Fruit fly (Drosophila melanogaster) whole organism, embryonic: ENCODE data around the gene CG13028.

Source experiments
- Atf-2 ChIP-seq: fragments of 200-800 bp; sonication (Bioruptor generic); optimal IDR thresholded peaks from 2 replicates; lab custom pipeline; 2016; ENCODE audit warnings: missing biosample characterization, missing genetic modification characterization
- Bteb2 ChIP-seq: fragments of 200-800 bp; sonication (Bioruptor generic); optimal IDR thresholded peaks from 2 replicates; lab custom pipeline; 2016; ENCODE audit warnings: missing biosample characterization, missing genetic modification characterization
- CG1024 ChIP-seq: fragments of 200-800 bp; sonication (Bioruptor generic); IDR thresholded peaks from 2 replicates; pipeline ENCODE4 v1.3.6; 2022; ENCODE audit warnings: missing biosample characterization, missing genetic modification characterization
- CG10543 ChIP-seq: fragments of 200-800 bp; sonication (Bioruptor generic); optimal IDR thresholded peaks from 3 replicates; lab custom pipeline; 2017; ENCODE audit warnings: missing biosample characterization, mild to moderate bottlenecking, missing genetic modification characterization, moderate library complexity
- CG11504 ChIP-seq: fragments of 200-800 bp; sonication (Bioruptor generic); optimal IDR thresholded peaks from 3 replicates; lab custom pipeline; 2019; ENCODE audit warnings: missing biosample characterization, mild to moderate bottlenecking, missing genetic modification characterization, moderate library complexity
- CG11696 ChIP-seq: fragments of 200-800 bp; sonication (Bioruptor generic); IDR thresholded peaks from 2 replicates; pipeline ENCODE4 v1.3.6; 2022; ENCODE audit warnings: missing biosample characterization, missing genetic modification characterization
- CG12659 ChIP-seq: fragments of 200-800 bp; sonication (Bioruptor generic); optimal IDR thresholded peaks from 3 replicates; lab custom pipeline; 2017; ENCODE audit warnings: mild to moderate bottlenecking, missing biosample characterization, missing genetic modification reagents, missing genetic modification characterization
- CG13424 ChIP-seq: fragments of 200-800 bp; sonication (Bioruptor generic); optimal IDR thresholded peaks from 2 replicates; lab custom pipeline; 2019; ENCODE audit warnings: missing biosample characterization, mild to moderate bottlenecking, missing genetic modification characterization, moderate library complexity
- CG13894 ChIP-seq: fragments of 200-800 bp; sonication (Bioruptor generic); optimal IDR thresholded peaks from 3 replicates; lab custom pipeline; 2018; ENCODE audit warnings: missing biosample characterization, mild to moderate bottlenecking, missing genetic modification characterization, moderate library complexity
- CG16863 ChIP-seq: fragments of 200-800 bp; sonication (Bioruptor generic); optimal IDR thresholded peaks from 3 replicates; lab custom pipeline; 2016; ENCODE audit warnings: missing biosample characterization, missing genetic modification characterization
- CG17361 ChIP-seq: fragments of 200-800 bp; sonication (Bioruptor generic); IDR thresholded peaks from 3 replicates; pipeline ENCODE4 v1.3.6; 2022; ENCODE audit warnings: missing biosample characterization, missing genetic modification characterization
- CG1792 ChIP-seq: fragments of 200-800 bp; sonication (Bioruptor generic); optimal IDR thresholded peaks from 2 replicates; lab custom pipeline; 2016; ENCODE audit warnings: missing biosample characterization, missing genetic modification characterization
- CG18262 ChIP-seq: fragments of 200-800 bp; optimal IDR thresholded peaks from 3 replicates; lab custom pipeline; 2019; ENCODE audit warnings: missing biosample characterization, mild to moderate bottlenecking, missing genetic modification characterization, moderate library complexity
- CG31388 ChIP-seq: fragments of 200-800 bp; sonication (Bioruptor generic); optimal IDR thresholded peaks from 2 replicates; lab custom pipeline; 2016; ENCODE audit warnings: missing biosample characterization, missing genetic modification characterization
- CG34376 ChIP-seq: fragments of 200-800 bp; sonication (Bioruptor generic); optimal IDR thresholded peaks from 2 replicates; lab custom pipeline; 2018; ENCODE audit warnings: missing biosample characterization, mild to moderate bottlenecking, missing genetic modification characterization
- CG6254 ChIP-seq: fragments of 200-800 bp; sonication (Bioruptor generic); optimal IDR thresholded peaks from 3 replicates; lab custom pipeline; 2017; ENCODE audit warnings: mild to moderate bottlenecking, missing biosample characterization, missing genetic modification reagents, missing genetic modification characterization
- CG8089 ChIP-seq: fragments of 200-800 bp; sonication (Bioruptor generic); optimal IDR thresholded peaks from 3 replicates; lab custom pipeline; 2016; ENCODE audit warnings: missing biosample characterization, missing genetic modification characterization
- CG8290 ChIP-seq, 3 experiments: fragments of 200-800 bp; sonication (Bioruptor generic); optimal IDR thresholded peaks; 2 replicates each; lab custom pipeline; 2016 to 2019; ENCODE audit warnings: missing biosample characterization in 3 of 3, missing genetic modification characterization in 3 of 3, mild to moderate bottlenecking in 2 of 3, moderate library complexity in 1 of 3
- CG9609 ChIP-seq: fragments of 200-800 bp; sonication (Bioruptor generic); optimal IDR thresholded peaks from 3 replicates; lab custom pipeline; 2016; ENCODE audit warnings: missing biosample characterization, missing genetic modification characterization
- Camta ChIP-seq: fragments of 200-800 bp; sonication (Bioruptor generic); optimal IDR thresholded peaks from 2 replicates; lab custom pipeline; 2016; ENCODE audit warnings: missing biosample characterization, missing genetic modification characterization
- Dek ChIP-seq: fragments of 200-800 bp; sonication (Bioruptor generic); optimal IDR thresholded peaks from 3 replicates; lab custom pipeline; 2019; ENCODE audit warnings: missing biosample characterization, mild to moderate bottlenecking, missing genetic modification characterization, moderate library complexity
- ERR ChIP-seq: fragments of 200-800 bp; sonication (Bioruptor generic); optimal IDR thresholded peaks from 2 replicates; lab custom pipeline; 2016; ENCODE audit warnings: missing biosample characterization, missing genetic modification characterization
- Gug ChIP-seq: fragments of 200-800 bp; sonication (Bioruptor generic); IDR thresholded peaks from 4 replicates; pipeline ENCODE4 v1.3.6; 2022; ENCODE audit warnings: missing biosample characterization, missing genetic modification characterization
- HLH4C ChIP-seq: fragments of 200-800 bp; sonication (Bioruptor generic); IDR thresholded peaks from 3 replicates; pipeline ENCODE4 v1.3.6; 2022; ENCODE audit warnings: missing biosample characterization, missing genetic modification characterization; ENCODE audit not compliant: partially characterized antibody
- HLH54F ChIP-seq: fragments of 200-800 bp; sonication (Bioruptor generic); optimal IDR thresholded peaks from 3 replicates; lab custom pipeline; 2016; ENCODE audit warnings: missing biosample characterization, missing genetic modification characterization
- Hmr ChIP-seq: fragments of 200-800 bp; sonication (Bioruptor generic); optimal IDR thresholded peaks from 3 replicates; lab custom pipeline; 2017; ENCODE audit warnings: mild to moderate bottlenecking, missing biosample characterization, missing genetic modification reagents, missing genetic modification characterization
- MBD-R2 ChIP-seq: fragments of 200-800 bp; sonication (Bioruptor generic); IDR thresholded peaks from 2 replicates; pipeline ENCODE4 v1.3.6; 2022; ENCODE audit warnings: missing biosample characterization, missing genetic modification characterization
- Mes4 ChIP-seq: fragments of 200-800 bp; sonication (Bioruptor generic); optimal IDR thresholded peaks from 2 replicates; lab custom pipeline; 2016; ENCODE audit warnings: missing biosample characterization, missing genetic modification characterization
- NFAT ChIP-seq: fragments of 200-800 bp; sonication (Bioruptor generic); IDR thresholded peaks from 2 replicates; pipeline ENCODE4 v1.3.6; 2022; ENCODE audit warnings: missing biosample characterization, missing genetic modification characterization
- Poxn ChIP-seq: fragments of 200-800 bp; sonication (Bioruptor generic); IDR thresholded peaks from 2 replicates; pipeline ENCODE4 v1.3.6; 2022; ENCODE audit warnings: missing biosample characterization, missing genetic modification characterization
- Tbp ChIP-seq: fragments of >200 bp; optimal IDR thresholded peaks from 2 replicates; lab custom pipeline; 2018; ENCODE audit warnings: missing biosample characterization, missing genetic modification characterization
- Xrp1 ChIP-seq: fragments of 200-800 bp; sonication (Bioruptor generic); IDR thresholded peaks from 2 replicates; pipeline ENCODE4 v1.3.6; 2022; ENCODE audit warnings: missing biosample characterization, missing genetic modification characterization
- ato ChIP-seq: fragments of 200-800 bp; sonication (Bioruptor generic); IDR thresholded peaks from 2 replicates; pipeline ENCODE4 v1.3.6; 2022; ENCODE audit warnings: missing biosample characterization, missing genetic modification characterization; ENCODE audit not compliant: partially characterized antibody
- cato ChIP-seq: fragments of 200-800 bp; sonication (Bioruptor generic); optimal IDR thresholded peaks from 2 replicates; lab custom pipeline; 2016; ENCODE audit warnings: missing biosample characterization, missing genetic modification characterization, borderline replicate concordance
- cg ChIP-seq: fragments of 200-800 bp; sonication (Bioruptor generic); optimal IDR thresholded peaks from 3 replicates; lab custom pipeline; 2019; ENCODE audit warnings: missing biosample characterization, mild to moderate bottlenecking, missing genetic modification characterization, moderate library complexity
- chm ChIP-seq: fragments of 200-800 bp; sonication (Bioruptor generic); IDR thresholded peaks from 2 replicates; pipeline ENCODE4 v1.3.6; 2022; ENCODE audit warnings: missing biosample characterization, missing genetic modification characterization
- chn ChIP-seq: fragments of 200-800 bp; sonication (Bioruptor generic); optimal IDR thresholded peaks from 2 replicates; lab custom pipeline; 2016; ENCODE audit warnings: missing biosample characterization, missing genetic modification characterization
- cwo ChIP-seq: fragments of 200-800 bp; sonication (Bioruptor generic); optimal IDR thresholded peaks from 3 replicates; lab custom pipeline; 2017; ENCODE audit warnings: missing biosample characterization, missing genetic modification characterization, mild to moderate bottlenecking, moderate library complexity, missing genetic modification reagents
- dmrt99B ChIP-seq: fragments of 200-800 bp; sonication (Bioruptor generic); optimal IDR thresholded peaks from 2 replicates; lab custom pipeline; 2018; ENCODE audit warnings: missing biosample characterization, mild to moderate bottlenecking, missing genetic modification characterization, moderate library complexity
- dpn ChIP-seq, 2 experiments: fragments of 200-800 bp; sonication (Bioruptor generic); optimal IDR thresholded peaks; 3 replicates each; lab custom pipeline; 2016; ENCODE audit warnings: missing biosample characterization in 2 of 2, missing genetic modification characterization in 2 of 2
- esg ChIP-seq: fragments of 200-800 bp; sonication (Bioruptor generic); conservative IDR thresholded peaks from 2 replicates; pipeline ENCODE4 v1.3.6; 2022; ENCODE audit warnings: missing biosample characterization, missing genetic modification characterization
- fd64A ChIP-seq: fragments of 200-800 bp; sonication (Bioruptor generic); optimal IDR thresholded peaks from 3 replicates; lab custom pipeline; 2018; ENCODE audit warnings: missing biosample characterization, mild to moderate bottlenecking, missing genetic modification characterization
- gcm2 ChIP-seq: fragments of 200-800 bp; sonication (Bioruptor generic); optimal IDR thresholded peaks from 2 replicates; lab custom pipeline; 2016; ENCODE audit warnings: missing biosample characterization, missing genetic modification characterization
- grn ChIP-seq: fragments of 200-800 bp; sonication (Bioruptor generic); optimal IDR thresholded peaks from 3 replicates; lab custom pipeline; 2017; ENCODE audit warnings: missing biosample characterization, missing genetic modification characterization
- hb ChIP-seq: fragments of 200-800 bp; sonication (Bioruptor generic); IDR thresholded peaks from 3 replicates; pipeline ENCODE4 v1.3.6; 2022; ENCODE audit warnings: missing biosample characterization, missing genetic modification characterization; ENCODE audit not compliant: partially characterized antibody
- ken ChIP-seq: fragments of 200-800 bp; sonication (Bioruptor generic); IDR thresholded peaks from 3 replicates; pipeline ENCODE4 v1.3.6; 2022; ENCODE audit warnings: missing biosample characterization, missing genetic modification characterization
- pfk ChIP-seq: fragments of 200-800 bp; sonication (Bioruptor generic); optimal IDR thresholded peaks from 2 replicates; lab custom pipeline; 2018; ENCODE audit warnings: missing biosample characterization, mild to moderate bottlenecking, missing genetic modification characterization, moderate library complexity
- ranshi ChIP-seq: fragments of 200-800 bp; sonication (Bioruptor generic); IDR thresholded peaks from 2 replicates; pipeline ENCODE4 v1.3.6; 2022; ENCODE audit warnings: missing biosample characterization, missing genetic modification characterization
- sd ChIP-seq: fragments of 200-800 bp; sonication (Bioruptor generic); optimal IDR thresholded peaks from 3 replicates; lab custom pipeline; 2018; ENCODE audit warnings: missing biosample characterization, mild to moderate bottlenecking, missing genetic modification characterization, moderate library complexity
- sob ChIP-seq: fragments of 200-800 bp; sonication (Bioruptor generic); IDR thresholded peaks from 2 replicates; pipeline ENCODE4 v1.3.6; 2022; ENCODE audit warnings: missing biosample characterization, missing genetic modification characterization
- trh ChIP-seq: fragments of 200-800 bp; sonication (Bioruptor generic); optimal IDR thresholded peaks from 2 replicates; lab custom pipeline; 2016; ENCODE audit warnings: missing biosample characterization, missing genetic modification characterization
- vvl ChIP-seq: fragments of 200-800 bp; sonication (Bioruptor generic); IDR thresholded peaks from 2 replicates; pipeline ENCODE4 v1.3.6; 2022; ENCODE audit warnings: missing biosample characterization, missing genetic modification characterization

CG13028 gene

DNA sequence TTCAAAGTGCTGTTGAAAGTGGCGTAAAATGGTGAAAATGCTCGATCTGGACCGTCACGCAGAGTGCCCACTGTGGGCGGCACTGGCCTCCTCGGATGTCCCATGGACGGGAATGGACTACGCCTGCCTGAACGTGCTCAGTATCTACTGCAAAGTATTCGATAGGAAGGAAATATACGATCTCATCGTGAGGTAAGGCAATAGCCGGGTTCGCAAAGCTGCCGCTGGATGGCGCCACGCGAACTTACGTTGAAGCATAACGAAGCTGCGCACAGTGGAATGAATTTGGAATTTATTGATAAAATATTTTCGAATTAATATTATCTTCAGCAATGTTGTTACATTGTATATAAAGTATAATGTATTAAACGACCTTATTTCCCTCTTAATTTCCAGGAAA lies 26.6 kb upstream of the CG13028 start (continued):
- TF ChIP-seq CG8290 (GFP tag; optimal IDR thresholded peaks at IDR 0.05; lab: Kevin White, UChicago) (no peak), CG8290 (tag; optimal IDR thresholded peaks at IDR 0.05; lab: Kevin White, UChicago) (no peak), pfk (no peak), cwo (GFP tag; lab: Kevin White, UChicago) (no peak), dpn (GFP tag; optimal IDR thresholded peaks at IDR 0.05; lab: Kevin White, UChicago) (no peak), vvl (peak; percentile 31; the same call in 1 of the 2 replicates), CG13424 (tag; lab: Kevin White, UChicago) (no peak), Hmr (GFP tag; lab: Kevin White, UChicago) (peak; percentile 22), CG11696 (no peak), hb (GFP tag; lab: Robert Waterston, UW) (no peak), CG9609 (no peak), CG11504 (tag; lab: Kevin White, UChicago) (no peak), CG18262 (no peak), ato (GFP tag; lab: Robert Waterston, UW) (no peak), trh (GFP tag; lab: Kevin White, UChicago) (no peak), CG31388 (GFP tag; lab: Kevin White, UChicago) (no peak), sd (tag; lab: Kevin White, UChicago) (no peak), ranshi (GFP tag; lab: Robert Waterston, UW) (no peak), CG16863 (GFP tag; lab: Kevin White, UChicago) (no peak), HLH4C (GFP tag; lab: Robert Waterston, UW) (no peak), chn (GFP tag; lab: Kevin White, UChicago) (no peak), Tbp (GFP tag; lab: Kevin White, UChicago) (no peak), CG12659 (GFP tag; lab: Kevin White, UChicago) (no peak), Gug (no peak), cg (no peak), dmrt99B (no peak), chm (GFP tag; lab: Robert Waterston, UW) (no peak; the same call in 1 of the 2 replicates), fd64A (no peak), Xrp1 (no peak), CG10543 (GFP tag; lab: Kevin White, UChicago) (no peak), NFAT (GFP tag; lab: Robert Waterston, UW) (peak; percentile 28; the same call in 1 of the 2 replicates), ken (GFP tag; lab: Robert Waterston, UW) (no peak), CG1024 (GFP tag; lab: Robert Waterston, UW) (no peak), Atf-2 (GFP tag; lab: Kevin White, UChicago) (no peak), Dek (tag; lab: Kevin White, UChicago) (no peak), grn (no peak), HLH54F (no peak), cato (GFP tag; lab: Kevin White, UChicago) (no peak), CG13894 (tag; lab: Kevin White, UChicago) (no peak), MBD-R2 (GFP tag; lab: Robert Waterston, UW) (no peak), Poxn (GFP tag; lab: Robert Waterston, UW) (no peak), CG8089 (GFP tag; lab: Kevin White, UChicago) (no peak), CG6254 (GFP tag; lab: Kevin White, UChicago) (no peak), CG34376 (GFP tag; lab: Kevin White, UChicago) (no peak), CG1792 (GFP tag; lab: Kevin White, UChicago) (no peak), CG17361 (GFP tag; lab: Robert Waterston, UW) (no peak), sob (GFP tag; lab: Robert Waterston, UW) (peak; percentile 31; the same call in 1 of the 2 replicates), Camta (GFP tag; lab: Kevin White, UChicago) (no peak), ERR (GFP tag; lab: Kevin White, UChicago) (no peak), esg (GFP tag; lab: Robert Waterston, UW) (no peak), Mes4 (GFP tag; lab: Kevin White, UChicago) (no peak), Bteb2 (GFP tag; lab: Kevin White, UChicago) (no peak), gcm2 (no peak)
